Worm (Caenorhabditis elegans) whole organism, L1 larva: Measurements from ENCODE around the gene lec-5.
A peak's percentile ranks its signal among the peaks of the same experiment; 100 is the strongest.

ENCODE experiments used
- aly-2 ChIP-seq: fragments of 150-350 bp; optimal IDR thresholded peaks from 2 replicates; lab custom pipeline; 2014; ENCODE audit warnings: missing biosample characterization, missing genetic modification characterization
- blmp-1 ChIP-seq: fragments of 150-350 bp; optimal IDR thresholded peaks from 2 replicates; lab custom pipeline; 2014; ENCODE audit warnings: missing biosample characterization, missing genetic modification characterization
- fkh-10 ChIP-seq: sonication (generic microtip); optimal IDR thresholded peaks from 2 replicates; lab custom pipeline; 2017; ENCODE audit warnings: missing biosample characterization, missing genetic modification reagents, missing genetic modification characterization
- lin-35 ChIP-seq, 2 experiments: fragments of 150-350 bp; optimal IDR thresholded peaks; 2 replicates each; lab custom pipeline; 2014; ENCODE audit warnings: missing biosample characterization in 2 of 2, missing genetic modification characterization in 2 of 2, missing genetic modification reagents in 2 of 2
- nhr-237 ChIP-seq: fragments of 150-350 bp; optimal IDR thresholded peaks from 2 replicates; lab custom pipeline; 2014; ENCODE audit warnings: missing biosample characterization, missing genetic modification characterization
- nhr-85 ChIP-seq: sonication (generic microtip); peaks from one replicate; lab custom pipeline; 2016; ENCODE audit warnings: missing genetic modification characterization, inconsistent platforms, missing compliant biosample characterization
- nhr-90 ChIP-seq: sonication (generic microtip); optimal IDR thresholded peaks from 2 replicates; lab custom pipeline; 2016; ENCODE audit warnings: mild to moderate bottlenecking, missing genetic modification characterization, missing compliant biosample characterization; ENCODE audit not compliant: poor library complexity
- snpc-4 ChIP-seq: fragments of 150-350 bp; optimal IDR thresholded peaks from 2 replicates; lab custom pipeline; 2014; ENCODE audit warnings: missing biosample characterization, missing genetic modification characterization
- sox-4 ChIP-seq: sonication (generic microtip); optimal IDR thresholded peaks from 2 replicates; lab custom pipeline; 2016; ENCODE audit warnings: missing genetic modification characterization, missing compliant biosample characterization
- unc-130 ChIP-seq: fragments of 150-350 bp; optimal IDR thresholded peaks from 2 replicates; lab custom pipeline; 2017; ENCODE audit warnings: missing biosample characterization, missing genetic modification characterization, inconsistent platforms
- ztf-11 ChIP-seq, 2 experiments: sonication (generic microtip); optimal IDR thresholded peaks; 2 replicates each; lab custom pipeline; 2016 to 2017; ENCODE audit warnings: missing genetic modification characterization in 2 of 2, missing biosample characterization in 1 of 2, missing compliant biosample characterization in 1 of 2

- TF ChIP-seq fkh-10 (no peak), snpc-4 (peak; percentile 20), blmp-1 (tag; lab: Kevin White, UChicago) (peak; percentile 46), nhr-90 (tag; lab: Kevin White, UChicago) (peak; percentile 75), unc-130 (no peak), nhr-85 (tag; lab: Kevin White, UChicago) (peak; percentile 56), ztf-11 (tag; optimal IDR thresholded peaks at IDR 0.05; lab: Kevin White, UChicago) (peak in 1 of 2 experiments; percentile 64), lin-35 (GFP tag; optimal IDR thresholded peaks at IDR 0.05; lab: Kevin White, UChicago) (peak; percentile 38 to 55), aly-2 (tag; lab: Kevin White, UChicago) (no peak), nhr-237 (no peak), sox-4 (peak; percentile 71)
These were observed 4.7 kb downstream of the lec-5 start, which contains the start of gene fzo-1 for ce11 chrII:5836153-5836719.
